Fruit fly (Drosophila melanogaster) whole organism, embryonic: ENCODE measurements around the gene CG31321.

Source experiments
- Abd-B ChIP-seq: fragments of 200-800 bp; sonication (Bioruptor generic); optimal IDR thresholded peaks from 2 replicates; lab custom pipeline; 2018; ENCODE audit warnings: missing biosample characterization, mild to moderate bottlenecking, missing genetic modification characterization, moderate library complexity
- Antp ChIP-seq: fragments of 200-800 bp; sonication (Bioruptor generic); optimal IDR thresholded peaks from 3 replicates; lab custom pipeline; 2016; ENCODE audit warnings: missing biosample characterization, missing genetic modification characterization
- Atf-2 ChIP-seq: fragments of 200-800 bp; sonication (Bioruptor generic); optimal IDR thresholded peaks from 2 replicates; lab custom pipeline; 2016; ENCODE audit warnings: missing biosample characterization, missing genetic modification characterization
- CG10147 ChIP-seq: fragments of 200-800 bp; sonication (Bioruptor generic); optimal IDR thresholded peaks from 2 replicates; lab custom pipeline; 2019; ENCODE audit warnings: missing biosample characterization, mild to moderate bottlenecking, missing genetic modification characterization, moderate library complexity
- CG10462 ChIP-seq: fragments of 200-800 bp; sonication (Bioruptor generic); optimal IDR thresholded peaks from 2 replicates; lab custom pipeline; 2016; ENCODE audit warnings: missing biosample characterization, missing genetic modification characterization
- CG12071 ChIP-seq: fragments of 200-800 bp; sonication (Bioruptor generic); optimal IDR thresholded peaks from 3 replicates; lab custom pipeline; 2018; ENCODE audit warnings: missing biosample characterization, mild to moderate bottlenecking, missing genetic modification characterization
- CG13894 ChIP-seq: fragments of 200-800 bp; sonication (Bioruptor generic); optimal IDR thresholded peaks from 3 replicates; lab custom pipeline; 2018; ENCODE audit warnings: missing biosample characterization, mild to moderate bottlenecking, missing genetic modification characterization, moderate library complexity
- CG1529 ChIP-seq: fragments of 200-800 bp; sonication (Bioruptor generic); optimal IDR thresholded peaks from 3 replicates; lab custom pipeline; 2018; ENCODE audit warnings: missing biosample characterization, missing genetic modification characterization
- CG15696 ChIP-seq: fragments of 200-800 bp; sonication (Bioruptor generic); optimal IDR thresholded peaks from 2 replicates; lab custom pipeline; 2019; ENCODE audit warnings: missing biosample characterization, mild to moderate bottlenecking, missing genetic modification characterization, moderate library complexity
- CG16815 ChIP-seq: fragments of 200-800 bp; sonication (Bioruptor generic); optimal IDR thresholded peaks from 3 replicates; lab custom pipeline; 2017; ENCODE audit warnings: missing biosample characterization, mild to moderate bottlenecking, missing genetic modification characterization
- CG17612 ChIP-seq: fragments of 200-800 bp; sonication (Bioruptor generic); IDR thresholded peaks from 2 replicates; pipeline ENCODE4 v1.3.6; 2022; ENCODE audit warnings: missing biosample characterization, missing genetic modification characterization
- CG3726 ChIP-seq: fragments of 200-800 bp; sonication (Bioruptor generic); IDR thresholded peaks from 3 replicates; pipeline ENCODE4, ENCODE4 v1.3.6; 2022; ENCODE audit warnings: missing biosample characterization, missing genetic modification characterization
- CG3838 ChIP-seq: fragments of 200-800 bp; sonication (Bioruptor generic); optimal IDR thresholded peaks from 3 replicates; lab custom pipeline; 2016; ENCODE audit warnings: missing biosample characterization, missing genetic modification characterization
- CG6689 ChIP-seq: fragments of 200-800 bp; sonication (Bioruptor generic); IDR thresholded peaks from 2 replicates; pipeline ENCODE4 v1.3.6; 2022; ENCODE audit warnings: missing biosample characterization, missing genetic modification characterization
- CG7786 ChIP-seq: fragments of 200-800 bp; sonication (Bioruptor generic); optimal IDR thresholded peaks from 2 replicates; lab custom pipeline; 2016; ENCODE audit warnings: missing biosample characterization, missing genetic modification characterization
- CG9817 ChIP-seq: fragments of 200-800 bp; sonication (Bioruptor generic); optimal IDR thresholded peaks from 2 replicates; lab custom pipeline; 2018; ENCODE audit warnings: missing biosample characterization, mild to moderate bottlenecking, missing genetic modification characterization, moderate library complexity
- CG9876 ChIP-seq: fragments of 200-800 bp; sonication (Bioruptor generic); optimal IDR thresholded peaks from 2 replicates; lab custom pipeline; 2016; ENCODE audit warnings: missing biosample characterization, missing genetic modification characterization
- CkIIα-i1 ChIP-seq: fragments of 200-800 bp; sonication (Bioruptor generic); IDR thresholded peaks from 2 replicates; pipeline ENCODE4 v1.3.6; 2022; ENCODE audit warnings: missing biosample characterization, missing genetic modification characterization
- D19A ChIP-seq: fragments of 200-800 bp; optimal IDR thresholded peaks from 3 replicates; lab custom pipeline; 2019; ENCODE audit warnings: missing biosample characterization, mild to moderate bottlenecking, missing genetic modification characterization, moderate library complexity
- Doc3 ChIP-seq: fragments of 200-800 bp; sonication (Bioruptor generic); IDR thresholded peaks from 3 replicates; pipeline ENCODE4 v1.3.6; 2022; ENCODE audit warnings: missing biosample characterization, missing genetic modification characterization; ENCODE audit not compliant: partially characterized antibody
- Ets97D ChIP-seq: fragments of 200-800 bp; sonication (Bioruptor generic); optimal IDR thresholded peaks from 3 replicates; lab custom pipeline; 2016; ENCODE audit warnings: missing biosample characterization, missing genetic modification characterization
- Fer1 ChIP-seq: fragments of 200-800 bp; sonication (Bioruptor generic); optimal IDR thresholded peaks from 2 replicates; lab custom pipeline; 2017; ENCODE audit warnings: missing biosample characterization, mild to moderate bottlenecking, missing genetic modification characterization
- Hr51 ChIP-seq, 2 experiments: fragments of 200-800 bp; sonication (Bioruptor generic); optimal IDR thresholded peaks; 2 replicates in 1 of 2; 3 replicates in 1 of 2; lab custom pipeline; 2016 to 2018; ENCODE audit warnings: missing biosample characterization in 2 of 2, missing genetic modification characterization in 2 of 2, mild to moderate bottlenecking in 1 of 2, moderate library complexity in 1 of 2
- Jarid2 ChIP-seq: fragments of 200-800 bp; sonication (Bioruptor generic); optimal IDR thresholded peaks from 3 replicates; lab custom pipeline; 2017; ENCODE audit warnings: mild to moderate bottlenecking, missing biosample characterization, missing genetic modification reagents, missing genetic modification characterization
- MBD-R2 ChIP-seq: fragments of 200-800 bp; sonication (Bioruptor generic); IDR thresholded peaks from 2 replicates; pipeline ENCODE4 v1.3.6; 2022; ENCODE audit warnings: missing biosample characterization, missing genetic modification characterization
- MESR4 ChIP-seq: fragments of 200-800 bp; sonication (Bioruptor generic); optimal IDR thresholded peaks from 2 replicates; lab custom pipeline; 2018; ENCODE audit warnings: missing biosample characterization, mild to moderate bottlenecking, missing genetic modification characterization, moderate library complexity
- Nf-YA ChIP-seq: fragments of 200-800 bp; sonication (Bioruptor generic); IDR thresholded peaks from 2 replicates; pipeline ENCODE4 v1.3.6; 2022; ENCODE audit warnings: missing biosample characterization, missing genetic modification characterization
- TFAM ChIP-seq: fragments of 200-800 bp; sonication (Bioruptor generic); optimal IDR thresholded peaks from 2 replicates; lab custom pipeline; 2017; ENCODE audit warnings: missing biosample characterization, missing genetic modification characterization, inconsistent platforms
- Xrp1 ChIP-seq: fragments of 200-800 bp; sonication (Bioruptor generic); IDR thresholded peaks from 2 replicates; pipeline ENCODE4 v1.3.6; 2022; ENCODE audit warnings: missing biosample characterization, missing genetic modification characterization
- bsh ChIP-seq, 2 experiments: fragments of 200-800 bp; sonication (Bioruptor generic); optimal IDR thresholded peaks; 2 replicates each; lab custom pipeline; 2017 to 2018; ENCODE audit warnings: mild to moderate bottlenecking in 2 of 2, missing biosample characterization in 2 of 2, missing genetic modification characterization in 2 of 2, moderate library complexity in 1 of 2
- cato ChIP-seq: fragments of 200-800 bp; sonication (Bioruptor generic); optimal IDR thresholded peaks from 2 replicates; lab custom pipeline; 2016; ENCODE audit warnings: missing biosample characterization, missing genetic modification characterization, borderline replicate concordance
- chinmo ChIP-seq: fragments of 200-800 bp; sonication (Bioruptor generic); IDR thresholded peaks from 4 replicates; pipeline ENCODE4 v1.3.6; 2022; ENCODE audit warnings: missing biosample characterization, missing genetic modification characterization; ENCODE audit not compliant: partially characterized antibody
- dimm ChIP-seq: fragments of 200-800 bp; sonication (Bioruptor generic); IDR thresholded peaks from 2 replicates; pipeline ENCODE4 v1.3.6; 2022; ENCODE audit warnings: missing biosample characterization, missing genetic modification characterization
- dm ChIP-seq: fragments of 200-800 bp; sonication (Bioruptor generic); optimal IDR thresholded peaks from 3 replicates; lab custom pipeline; 2016; ENCODE audit warnings: missing biosample characterization, missing genetic modification characterization
- esg ChIP-seq: fragments of 200-800 bp; sonication (Bioruptor generic); conservative IDR thresholded peaks from 2 replicates; pipeline ENCODE4 v1.3.6; 2022; ENCODE audit warnings: missing biosample characterization, missing genetic modification characterization
- gce ChIP-seq: fragments of 200-800 bp; sonication (Bioruptor generic); IDR thresholded peaks from 3 replicates; pipeline ENCODE4 v1.3.6; 2022; ENCODE audit warnings: missing biosample characterization, missing genetic modification characterization
- hth ChIP-seq: fragments of >200 bp; optimal IDR thresholded peaks from 2 replicates; lab custom pipeline; 2017; ENCODE audit warnings: inconsistent platforms
- lola ChIP-seq, 3 experiments: fragments of >200 bp in 2 of 3; fragments of 200-800 bp in 1 of 3; sonication (Bioruptor generic) in 1 of 3; optimal IDR thresholded peaks; 2 replicates each; lab custom pipeline; 2017 to 2019; ENCODE audit warnings: missing biosample characterization in 3 of 3, missing genetic modification characterization in 3 of 3, mild to moderate bottlenecking in 1 of 3, moderate library complexity in 1 of 3
- mirr ChIP-seq: fragments of 200-800 bp; sonication (Bioruptor generic); optimal IDR thresholded peaks from 3 replicates; lab custom pipeline; 2018; ENCODE audit warnings: missing biosample characterization, mild to moderate bottlenecking, missing genetic modification characterization
- nmo ChIP-seq: fragments of 200-800 bp; sonication (Bioruptor generic); optimal IDR thresholded peaks from 2 replicates; lab custom pipeline; 2018; ENCODE audit warnings: missing biosample characterization, mild to moderate bottlenecking, missing genetic modification characterization, moderate library complexity
- pum ChIP-seq: fragments of 200-800 bp; sonication (Bioruptor generic); optimal IDR thresholded peaks from 2 replicates; lab custom pipeline; 2016; ENCODE audit warnings: missing biosample characterization, missing genetic modification characterization
- slbo ChIP-seq: fragments of 200-800 bp; sonication (Bioruptor generic); IDR thresholded peaks from 2 replicates; pipeline ENCODE4 v1.3.6; 2022; ENCODE audit warnings: missing biosample characterization, missing genetic modification characterization
- sob ChIP-seq: fragments of 200-800 bp; sonication (Bioruptor generic); IDR thresholded peaks from 2 replicates; pipeline ENCODE4 v1.3.6; 2022; ENCODE audit warnings: missing biosample characterization, missing genetic modification characterization
- tgo ChIP-seq: fragments of 200-800 bp; sonication (Bioruptor generic); IDR thresholded peaks from 3 replicates; pipeline ENCODE4 v1.3.6; 2022; ENCODE audit warnings: missing biosample characterization, missing genetic modification characterization
- tio ChIP-seq: fragments of 200-800 bp; sonication (Bioruptor generic); optimal IDR thresholded peaks from 2 replicates; lab custom pipeline; 2017; ENCODE audit warnings: missing biosample characterization, missing genetic modification characterization, inconsistent platforms
- tup ChIP-seq: fragments of 200-800 bp; sonication (Bioruptor generic); optimal IDR thresholded peaks from 2 replicates; lab custom pipeline; 2016; ENCODE audit warnings: missing biosample characterization, mild to moderate bottlenecking, missing genetic modification characterization, moderate library complexity
- unc-4 ChIP-seq: fragments of 200-800 bp; sonication (Bioruptor generic); IDR thresholded peaks from 2 replicates; pipeline ENCODE4 v1.3.6; 2022; ENCODE audit warnings: missing biosample characterization, missing genetic modification characterization; ENCODE audit not compliant: partially characterized antibody
- zfh1 ChIP-seq: fragments of 200-800 bp; sonication (Bioruptor generic); IDR thresholded peaks from 3 replicates; pipeline ENCODE4 v1.3.6; 2022; ENCODE audit warnings: missing biosample characterization, missing genetic modification characterization

Gene CG31321

dm6 chr3R:14346838-14347745 lies 36.9 kb downstream of the CG31321 start:
- TF ChIP-seq Ets97D (GFP tag; lab: Kevin White, UChicago) (no peak), dm (GFP tag; lab: Kevin White, UChicago) (no peak), Abd-B (GFP tag; lab: Kevin White, UChicago) (peak; percentile 48), CG1529 (GFP tag; lab: Kevin White, UChicago) (peak; percentile 30), CkIIα-i1 (GFP tag; lab: Robert Waterston, UW) (no peak), CG10147 (peak; percentile 63), CG12071 (GFP tag; lab: Kevin White, UChicago) (no peak), CG9817 (tag; lab: Kevin White, UChicago) (peak; percentile 41), tio (GFP tag; lab: Kevin White, UChicago) (peak; percentile 66), tup (GFP tag; lab: Kevin White, UChicago) (no peak), unc-4 (0 out of 2 replicates have a peak, but pooled peaks have one; percentile 29), pum (GFP tag; lab: Kevin White, UChicago) (no peak), nmo (GFP tag; lab: Kevin White, UChicago) (peak; percentile 64), Atf-2 (GFP tag; lab: Kevin White, UChicago) (peak; percentile 12), zfh1 (GFP tag; lab: Robert Waterston, UW) (no peak), CG6689 (peak; percentile 58; the same call in 1 of the 2 replicates), D19A (peak; percentile 49), Hr51 (GFP tag; optimal IDR thresholded peaks at IDR 0.05; lab: Kevin White, UChicago) (peak in 1 of 2 experiments; percentile 77), tgo (GFP tag; lab: Robert Waterston, UW) (peak; percentile 39; the same call in 2 of the 3 replicates), CG9876 (no peak), CG10462 (GFP tag; lab: Kevin White, UChicago) (peak; percentile 12), sob (GFP tag; lab: Robert Waterston, UW) (peak; percentile 49; the same call in 1 of the 2 replicates), Jarid2 (peak; percentile 25), hth (no peak), CG16815 (GFP tag; lab: Kevin White, UChicago) (peak; percentile 32), CG7786 (GFP tag; lab: Kevin White, UChicago) (no peak), Xrp1 (GFP tag; lab: Robert Waterston, UW) (peak; percentile 65), esg (GFP tag; lab: Robert Waterston, UW) (no peak; the same call in 1 of the 2 replicates), lola (GFP tag; optimal IDR thresholded peaks at IDR 0.05; lab: Kevin White, UChicago) (peak in 1 of 3 experiments; percentile 14), cato (GFP tag; lab: Kevin White, UChicago) (peak; percentile 31), dimm (no peak), TFAM (no peak), bsh (GFP tag; optimal IDR thresholded peaks at IDR 0.05; lab: Kevin White, UChicago) (peak in 1 of 2 experiments; percentile 31), MBD-R2 (0 out of 2 replicates have a peak, but pooled peaks have one; percentile 13), slbo (peak; percentile 63), mirr (GFP tag; lab: Kevin White, UChicago) (peak; percentile 30), Nf-YA (GFP tag; lab: Robert Waterston, UW) (no peak), gce (GFP tag; lab: Robert Waterston, UW) (no peak), CG3726 (GFP tag; lab: Robert Waterston, UW) (no peak), MESR4 (GFP tag; lab: Kevin White, UChicago) (no peak), CG3838 (GFP tag; lab: Kevin White, UChicago) (no peak), Doc3 (GFP tag; lab: Robert Waterston, UW) (no peak), CG13894 (tag; lab: Kevin White, UChicago) (no peak), Fer1 (GFP tag; lab: Kevin White, UChicago) (peak; percentile 66), CG15696 (tag; lab: Kevin White, UChicago) (no peak), Antp (GFP tag; lab: Kevin White, UChicago) (no peak), chinmo (GFP tag; lab: Robert Waterston, UW) (peak; percentile 88; the same call in 1 of the 4 replicates), CG17612 (GFP tag; lab: Robert Waterston, UW) (no peak)
